Worm (Caenorhabditis elegans): ENCODE results near the gene fipr-9.

fipr-9 gene

DNA sequence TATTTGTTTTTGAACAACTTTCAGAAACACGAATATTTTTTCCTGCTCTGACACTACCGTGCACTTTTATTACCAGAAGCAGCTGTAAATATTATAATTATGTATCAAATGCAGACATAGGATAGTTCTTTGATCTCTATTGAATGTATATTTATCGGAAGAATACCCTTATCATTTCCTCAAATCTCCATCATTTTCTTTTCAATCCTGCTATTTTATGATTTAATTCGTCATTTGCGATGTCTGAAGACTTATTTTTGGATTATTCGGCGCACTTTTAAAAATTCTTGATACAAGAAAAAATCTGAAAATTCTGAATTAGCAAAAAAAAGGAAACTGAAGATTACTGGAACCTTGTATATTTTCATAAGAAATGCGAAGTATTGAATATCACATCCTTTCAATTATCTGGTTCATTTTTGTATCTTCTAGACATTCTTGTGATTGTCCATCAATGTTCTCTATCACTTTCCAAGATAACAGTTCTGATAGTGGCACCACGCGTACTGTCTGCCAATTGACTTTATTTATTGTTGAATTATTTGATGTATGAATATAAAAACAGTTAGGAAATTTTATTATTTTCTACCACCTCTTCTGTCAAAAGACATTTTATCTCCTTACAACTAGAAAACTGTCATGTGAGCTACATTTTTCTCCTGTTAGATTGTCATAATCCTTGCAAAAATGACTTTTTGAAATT lies 22.7 kb downstream of the fipr-9 start:
- TF ChIP-seq elt-2 (tag; optimal IDR thresholded peaks at IDR 0.05) (peak; percentile 76), ztf-16 (tag; optimal IDR thresholded peaks at IDR 0.05) (no peak)

- TF ChIP-seq sox-4 (tag; optimal IDR thresholded peaks at IDR 0.05) (no peak), F13H6.1 (tag; optimal IDR thresholded peaks at IDR 0.05) (no peak), hlh-30 (tag; optimal IDR thresholded peaks at IDR 0.05; ENCODE audit: insufficient read depth) (no peak), ceh-30 (tag; optimal IDR thresholded peaks at IDR 0.05) (no peak), ceh-31 (tag; optimal IDR thresholded peaks at IDR 0.05) (no peak), pat-9 (tag; optimal IDR thresholded peaks at IDR 0.05) (no peak), gmeb-2 (tag; optimal IDR thresholded peaks at IDR 0.05) (no peak), dve-1 (tag; optimal IDR thresholded peaks at IDR 0.05) (no peak), elt-4 (tag; optimal IDR thresholded peaks at IDR 0.05) (no peak), ceh-45 (GFP tag; IDR thresholded peaks at IDR 0.05) (no peak), fkh-6 (tag; optimal IDR thresholded peaks at IDR 0.05) (no peak), ahr-1 (tag; optimal IDR thresholded peaks at IDR 0.05) (no peak), hlh-6 (tag; optimal IDR thresholded peaks at IDR 0.05) (no peak), ttx-3 (tag; optimal IDR thresholded peaks at IDR 0.05) (no peak), ceh-22 (tag; optimal IDR thresholded peaks at IDR 0.05) (no peak), eyg-1 (tag; optimal IDR thresholded peaks at IDR 0.05) (no peak), dmd-4 (tag; optimal IDR thresholded peaks at IDR 0.05; ENCODE audit: borderline replicate concordance) (no peak)
These were observed 24.2 kb downstream of the fipr-9 start for ce11 chrV:10245615-10246014.

DNA sequence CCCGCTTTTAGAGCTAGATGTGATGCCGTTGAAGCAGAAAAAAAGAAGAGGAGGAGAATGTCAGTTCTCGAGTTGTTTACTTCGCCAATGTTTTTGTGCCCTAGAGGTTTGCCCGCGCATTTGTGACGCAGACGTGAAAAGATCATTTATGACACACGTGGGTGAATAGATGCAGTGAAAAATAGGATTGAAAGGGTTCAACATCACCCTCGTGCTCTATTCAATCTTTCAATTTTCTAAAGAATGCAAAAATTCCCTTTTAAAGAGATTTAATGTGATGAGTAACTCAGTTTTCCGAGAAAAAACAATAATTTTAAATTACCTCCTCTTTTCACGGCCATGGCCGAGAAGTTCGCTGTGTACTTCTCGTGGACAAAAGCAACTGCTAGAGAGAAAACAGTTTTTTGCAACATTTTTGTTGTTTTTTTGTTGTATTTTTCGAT lies 25.0 kb downstream of the fipr-9 start:
- TF ChIP-seq hlh-30 (tag; optimal IDR thresholded peaks at IDR 0.05; ENCODE audit: insufficient read depth) = peak; percentile 2
- TF ChIP-seq unc-42 (tag; optimal IDR thresholded peaks at IDR 0.05) = peak; percentile 17
- no peak for TF ChIP-seq pros-1 (tag; optimal IDR thresholded peaks at IDR 0.05)
- TF ChIP-seq ceh-14 (tag; optimal IDR thresholded peaks at IDR 0.05) = no peak
- no peak for TF ChIP-seq lin-11 (tag; optimal IDR thresholded peaks at IDR 0.05)
- TF ChIP-seq C38D4.7 (GFP tag; optimal IDR thresholded peaks at IDR 0.05) = no peak
- TF ChIP-seq sox-2 (GFP tag; IDR thresholded peaks at IDR 0.05) = no peak
- no peak for TF ChIP-seq pqm-1 (tag; optimal IDR thresholded peaks at IDR 0.05)
- no peak for TF ChIP-seq unc-55 (GFP tag; optimal IDR thresholded peaks at IDR 0.05)
- TF ChIP-seq fkh-6 (tag; optimal IDR thresholded peaks at IDR 0.05) = no peak
- no peak for TF ChIP-seq ceh-19 (GFP tag; optimal IDR thresholded peaks at IDR 0.05)
- TF ChIP-seq ceh-31 (tag; optimal IDR thresholded peaks at IDR 0.05) = no peak

ce11 chrV:10246967-10247366 lies 25.5 kb downstream of the fipr-9 start:
- TF ChIP-seq dve-1 (tag; optimal IDR thresholded peaks at IDR 0.05) (no peak), ceh-18 (tag; optimal IDR thresholded peaks at IDR 0.05) (no peak), elt-2 (tag; optimal IDR thresholded peaks at IDR 0.05) (no peak), nhr-11 (tag; optimal IDR thresholded peaks at IDR 0.05) (no peak), eyg-1 (tag; optimal IDR thresholded peaks at IDR 0.05) (no peak), tbx-2 (tag; optimal IDR thresholded peaks at IDR 0.05) (no peak), lim-6 (tag; optimal IDR thresholded peaks at IDR 0.05) (no peak), rnt-1 (tag; optimal IDR thresholded peaks at IDR 0.05) (no peak), tbx-7 (tag; optimal IDR thresholded peaks at IDR 0.05) (no peak), madf-2 (tag; optimal IDR thresholded peaks at IDR 0.05) (no peak)

All from whole organism, late embryonic.